Fruit fly (Drosophila melanogaster) whole organism, embryonic: ENCODE results near the gene dUTPase.

Experiments used
- Blimp-1 ChIP-seq: fragments of 200-800 bp; sonication (Bioruptor generic); optimal IDR thresholded peaks from 3 replicates; lab custom pipeline; 2018; ENCODE audit warnings: missing biosample characterization, missing genetic modification characterization, mild to moderate bottlenecking, moderate library complexity, missing genetic modification reagents
- CG10654 ChIP-seq: fragments of 200-800 bp; sonication (Bioruptor generic); optimal IDR thresholded peaks from 2 replicates; lab custom pipeline; 2016; ENCODE audit warnings: missing biosample characterization, missing genetic modification characterization
- CG11695 ChIP-seq: fragments of 200-800 bp; sonication (Bioruptor generic); IDR thresholded peaks from 3 replicates; pipeline ENCODE4 v1.3.6; 2022; ENCODE audit warnings: missing biosample characterization, missing genetic modification characterization
- CG11723 ChIP-seq: fragments of 200-800 bp; sonication (Bioruptor generic); optimal IDR thresholded peaks from 2 replicates; lab custom pipeline; 2017; ENCODE audit warnings: missing biosample characterization, mild to moderate bottlenecking, missing genetic modification characterization
- CG13424 ChIP-seq: fragments of 200-800 bp; sonication (Bioruptor generic); optimal IDR thresholded peaks from 2 replicates; lab custom pipeline; 2019; ENCODE audit warnings: missing biosample characterization, mild to moderate bottlenecking, missing genetic modification characterization, moderate library complexity
- CG15601 ChIP-seq: fragments of 200-800 bp; sonication (Bioruptor generic); optimal IDR thresholded peaks from 3 replicates; lab custom pipeline; 2019; ENCODE audit warnings: missing biosample characterization, mild to moderate bottlenecking, missing genetic modification characterization, moderate library complexity
- CG16813 ChIP-seq: fragments of 200-800 bp; sonication (Bioruptor generic); IDR thresholded peaks from 3 replicates; pipeline ENCODE4 v1.3.6; 2022; ENCODE audit warnings: missing biosample characterization, missing genetic modification characterization; ENCODE audit not compliant: partially characterized antibody
- CG2712 ChIP-seq: fragments of 200-800 bp; optimal IDR thresholded peaks from 3 replicates; lab custom pipeline; 2019; ENCODE audit warnings: missing biosample characterization, mild to moderate bottlenecking, missing genetic modification characterization, moderate library complexity
- CG31365 ChIP-seq: fragments of 200-800 bp; sonication (Bioruptor generic); optimal IDR thresholded peaks from 2 replicates; lab custom pipeline; 2018; ENCODE audit warnings: missing biosample characterization, mild to moderate bottlenecking, missing genetic modification characterization
- CG31388 ChIP-seq: fragments of 200-800 bp; sonication (Bioruptor generic); optimal IDR thresholded peaks from 2 replicates; lab custom pipeline; 2016; ENCODE audit warnings: missing biosample characterization, missing genetic modification characterization
- CG34224 ChIP-seq: fragments of 200-800 bp; sonication (Bioruptor generic); IDR thresholded peaks from 3 replicates; pipeline ENCODE4 v1.3.6; 2022; ENCODE audit warnings: missing biosample characterization, missing genetic modification characterization; ENCODE audit not compliant: partially characterized antibody
- CG3847 ChIP-seq: fragments of 200-800 bp; sonication (Bioruptor generic); IDR thresholded peaks from 2 replicates; pipeline ENCODE4 v1.3.6; 2022; ENCODE audit warnings: missing biosample characterization, missing genetic modification characterization
- CG4328 ChIP-seq: fragments of 200-800 bp; sonication (Bioruptor generic); optimal IDR thresholded peaks from 3 replicates; lab custom pipeline; 2017; ENCODE audit warnings: missing biosample characterization, missing genetic modification reagents, missing genetic modification characterization
- CG43689 ChIP-seq: fragments of 200-800 bp; sonication (Bioruptor generic); IDR thresholded peaks from 2 replicates; pipeline ENCODE4 v1.3.6; 2022; ENCODE audit warnings: missing biosample characterization, missing genetic modification characterization
- CG4404 ChIP-seq: fragments of 200-800 bp; sonication (Bioruptor generic); IDR thresholded peaks from 2 replicates; pipeline ENCODE4 v1.3.6; 2022; ENCODE audit warnings: missing biosample characterization, missing genetic modification characterization
- CG6254 ChIP-seq: fragments of 200-800 bp; sonication (Bioruptor generic); optimal IDR thresholded peaks from 3 replicates; lab custom pipeline; 2017; ENCODE audit warnings: mild to moderate bottlenecking, missing biosample characterization, missing genetic modification reagents, missing genetic modification characterization
- CG6689 ChIP-seq: fragments of 200-800 bp; sonication (Bioruptor generic); IDR thresholded peaks from 2 replicates; pipeline ENCODE4 v1.3.6; 2022; ENCODE audit warnings: missing biosample characterization, missing genetic modification characterization
- CG7271 ChIP-seq: fragments of 200-800 bp; sonication (Bioruptor generic); optimal IDR thresholded peaks from 2 replicates; lab custom pipeline; 2018; ENCODE audit warnings: missing biosample characterization, mild to moderate bottlenecking, missing genetic modification characterization, moderate library complexity
- CG7839 ChIP-seq: fragments of 200-800 bp; sonication (Bioruptor generic); optimal IDR thresholded peaks from 3 replicates; lab custom pipeline; 2018; ENCODE audit warnings: missing biosample characterization, mild to moderate bottlenecking, missing genetic modification characterization, moderate library complexity
- CG7963 ChIP-seq: fragments of 200-800 bp; sonication (Bioruptor generic); IDR thresholded peaks from 3 replicates; pipeline ENCODE4 v1.3.6; 2022; ENCODE audit warnings: missing biosample characterization, missing genetic modification characterization; ENCODE audit not compliant: partially characterized antibody
- CG8478 ChIP-seq: fragments of >200 bp; optimal IDR thresholded peaks from 2 replicates; lab custom pipeline; 2018
- Dek ChIP-seq: fragments of 200-800 bp; sonication (Bioruptor generic); optimal IDR thresholded peaks from 3 replicates; lab custom pipeline; 2019; ENCODE audit warnings: missing biosample characterization, mild to moderate bottlenecking, missing genetic modification characterization, moderate library complexity
- Doc3 ChIP-seq: fragments of 200-800 bp; sonication (Bioruptor generic); IDR thresholded peaks from 3 replicates; pipeline ENCODE4 v1.3.6; 2022; ENCODE audit warnings: missing biosample characterization, missing genetic modification characterization; ENCODE audit not compliant: partially characterized antibody
- H2.0 ChIP-seq: fragments of 200-800 bp; sonication (Bioruptor generic); IDR thresholded peaks from 2 replicates; pipeline ENCODE4 v1.3.6; 2022; ENCODE audit warnings: missing biosample characterization, missing genetic modification characterization
- Hr51 ChIP-seq, 2 experiments: fragments of 200-800 bp; sonication (Bioruptor generic); optimal IDR thresholded peaks; 2 replicates in 1 of 2; 3 replicates in 1 of 2; lab custom pipeline; 2016 to 2018; ENCODE audit warnings: missing biosample characterization in 2 of 2, missing genetic modification characterization in 2 of 2, mild to moderate bottlenecking in 1 of 2, moderate library complexity in 1 of 2
- Lpt ChIP-seq: fragments of >200 bp; optimal IDR thresholded peaks from 2 replicates; lab custom pipeline; 2018; ENCODE audit warnings: missing biosample characterization, missing genetic modification characterization
- Nf-YB ChIP-seq: fragments of 200-800 bp; sonication (Bioruptor generic); optimal IDR thresholded peaks from 3 replicates; lab custom pipeline; 2019; ENCODE audit warnings: missing biosample characterization, mild to moderate bottlenecking, missing genetic modification characterization, moderate library complexity
- Optix ChIP-seq: fragments of 200-800 bp; sonication (Bioruptor generic); IDR thresholded peaks from 3 replicates; pipeline ENCODE4 v1.3.6; 2022; ENCODE audit warnings: missing biosample characterization, missing genetic modification characterization
- Sox102F ChIP-seq: fragments of 200-800 bp; sonication (Bioruptor generic); optimal IDR thresholded peaks from 2 replicates; lab custom pipeline; 2018; ENCODE audit warnings: missing biosample characterization, mild to moderate bottlenecking, missing genetic modification characterization, moderate library complexity
- TFAM ChIP-seq: fragments of 200-800 bp; sonication (Bioruptor generic); optimal IDR thresholded peaks from 2 replicates; lab custom pipeline; 2017; ENCODE audit warnings: missing biosample characterization, missing genetic modification characterization, inconsistent platforms
- Tbp ChIP-seq: fragments of >200 bp; optimal IDR thresholded peaks from 2 replicates; lab custom pipeline; 2018; ENCODE audit warnings: missing biosample characterization, missing genetic modification characterization
- Vsx1 ChIP-seq: fragments of 200-800 bp; sonication (Bioruptor generic); optimal IDR thresholded peaks from 2 replicates; lab custom pipeline; 2017; ENCODE audit warnings: missing biosample characterization, mild to moderate bottlenecking, missing genetic modification characterization, missing genetic modification reagents
- abd-A ChIP-seq: fragments of 200-800 bp; sonication (Bioruptor generic); optimal IDR thresholded peaks from 3 replicates; lab custom pipeline; 2019; ENCODE audit warnings: missing biosample characterization, mild to moderate bottlenecking, missing genetic modification characterization, moderate library complexity
- bbx ChIP-seq: fragments of 200-800 bp; sonication (Bioruptor generic); IDR thresholded peaks from 2 replicates; pipeline ENCODE4 v1.3.6; 2022; ENCODE audit warnings: missing biosample characterization, missing genetic modification characterization; ENCODE audit not compliant: partially characterized antibody
- br ChIP-seq: fragments of >200 bp; optimal IDR thresholded peaks from 2 replicates; lab custom pipeline; 2017
- chif ChIP-seq, 2 experiments: fragments of 200-800 bp; sonication (Bioruptor generic); optimal IDR thresholded peaks; 3 replicates each; lab custom pipeline; 2016; ENCODE audit warnings: missing biosample characterization in 2 of 2, missing genetic modification characterization in 2 of 2
- dmrt99B ChIP-seq: fragments of 200-800 bp; sonication (Bioruptor generic); optimal IDR thresholded peaks from 2 replicates; lab custom pipeline; 2018; ENCODE audit warnings: missing biosample characterization, mild to moderate bottlenecking, missing genetic modification characterization, moderate library complexity
- dysf ChIP-seq: fragments of 200-800 bp; sonication (Bioruptor generic); IDR thresholded peaks from 3 replicates; pipeline ENCODE4 v1.3.6; 2022; ENCODE audit warnings: missing biosample characterization, missing genetic modification characterization
- gce ChIP-seq: fragments of 200-800 bp; sonication (Bioruptor generic); IDR thresholded peaks from 3 replicates; pipeline ENCODE4 v1.3.6; 2022; ENCODE audit warnings: missing biosample characterization, missing genetic modification characterization
- ind ChIP-seq: fragments of 200-800 bp; sonication (Bioruptor generic); optimal IDR thresholded peaks from 3 replicates; lab custom pipeline; 2016; ENCODE audit warnings: missing biosample characterization, missing genetic modification characterization
- nom ChIP-seq: fragments of 200-800 bp; sonication (Bioruptor generic); optimal IDR thresholded peaks from 2 replicates; lab custom pipeline; 2017; ENCODE audit warnings: missing biosample characterization, missing genetic modification characterization, mild to moderate bottlenecking, moderate library complexity, missing genetic modification reagents
- pb ChIP-seq: fragments of 200-800 bp; sonication (Bioruptor generic); optimal IDR thresholded peaks from 3 replicates; lab custom pipeline; 2016; ENCODE audit warnings: missing biosample characterization, missing genetic modification characterization
- row ChIP-seq: fragments of 200-800 bp; sonication (Bioruptor generic); IDR thresholded peaks from 3 replicates; pipeline ENCODE4 v1.3.6; 2022; ENCODE audit warnings: missing biosample characterization, missing genetic modification characterization
- so ChIP-seq: fragments of 200-800 bp; sonication (Bioruptor generic); IDR thresholded peaks from 3 replicates; pipeline ENCODE4 v1.3.6; 2022; ENCODE audit warnings: missing biosample characterization, missing genetic modification characterization
- tap ChIP-seq: fragments of 200-800 bp; optimal IDR thresholded peaks from 3 replicates; lab custom pipeline; 2019; ENCODE audit warnings: missing biosample characterization, mild to moderate bottlenecking, missing genetic modification characterization, moderate library complexity
- trh ChIP-seq: fragments of 200-800 bp; sonication (Bioruptor generic); optimal IDR thresholded peaks from 2 replicates; lab custom pipeline; 2016; ENCODE audit warnings: missing biosample characterization, missing genetic modification characterization
- vnd ChIP-seq: fragments of 200-800 bp; sonication (Bioruptor generic); IDR thresholded peaks from 3 replicates; pipeline ENCODE4 v1.3.6; 2022; ENCODE audit warnings: missing biosample characterization, missing genetic modification characterization; ENCODE audit not compliant: partially characterized antibody
- vvl ChIP-seq: fragments of 200-800 bp; sonication (Bioruptor generic); IDR thresholded peaks from 2 replicates; pipeline ENCODE4 v1.3.6; 2022; ENCODE audit warnings: missing biosample characterization, missing genetic modification characterization
- z ChIP-seq: fragments of 200-800 bp; sonication (Bioruptor generic); IDR thresholded peaks from 3 replicates; pipeline ENCODE4 v1.3.6; 2022; ENCODE audit warnings: missing biosample characterization, missing genetic modification characterization

dUTPase gene

dm6 chr2L:11053018-11053807 is 42.1 kb downstream of the dUTPase start (continued):
- TF ChIP-seq abd-A (tag; lab: Kevin White, UChicago) (no peak), CG7963 (GFP tag; lab: Robert Waterston, UW) (no peak), CG15601 (tag; lab: Kevin White, UChicago) (no peak), dmrt99B (tag; lab: Kevin White, UChicago) (peak; percentile 57), trh (GFP tag; lab: Kevin White, UChicago) (no peak), Optix (GFP tag; lab: Robert Waterston, UW) (peak; percentile 42; the same call in 1 of the 3 replicates), vnd (no peak), CG2712 (tag; lab: Kevin White, UChicago) (peak; percentile 2), Tbp (GFP tag; lab: Kevin White, UChicago) (no peak), tap (tag; lab: Kevin White, UChicago) (no peak), CG34224 (no peak), so (GFP tag; lab: Robert Waterston, UW) (0 out of 3 replicates have a peak, but pooled peaks have one; percentile 38), gce (GFP tag; lab: Robert Waterston, UW) (peak; percentile 13; the same call in 1 of the 3 replicates), CG43689 (GFP tag; lab: Robert Waterston, UW) (0 out of 2 replicates have a peak, but pooled peaks have one; percentile 22), CG8478 (no peak), Sox102F (GFP tag; lab: Kevin White, UChicago) (peak; percentile 44), bbx (GFP tag; lab: Robert Waterston, UW) (no peak), CG13424 (tag; lab: Kevin White, UChicago) (peak; percentile 1), Nf-YB (no peak), z (GFP tag; lab: Robert Waterston, UW) (no peak), chif (GFP tag; optimal IDR thresholded peaks at IDR 0.05; lab: Kevin White, UChicago) (no peak), Doc3 (GFP tag; lab: Robert Waterston, UW) (no peak), Dek (tag; lab: Kevin White, UChicago) (no peak), H2.0 (peak; percentile 58; the same call in 1 of the 2 replicates), Blimp-1 (GFP tag; lab: Kevin White, UChicago) (no peak), CG6689 (GFP tag; lab: Robert Waterston, UW) (no peak), Lpt (GFP tag; lab: Kevin White, UChicago) (no peak), CG7271 (tag; lab: Kevin White, UChicago) (no peak), vvl (GFP tag; lab: Robert Waterston, UW) (peak; percentile 27; the same call in 1 of the 2 replicates), dysf (peak; percentile 56; the same call in 2 of the 3 replicates), row (GFP tag; lab: Robert Waterston, UW) (peak; percentile 65), nom (peak; percentile 85), Hr51 (GFP tag; optimal IDR thresholded peaks at IDR 0.05; lab: Kevin White, UChicago) (peak in 1 of 2 experiments; percentile 50), TFAM (no peak), CG4404 (GFP tag; lab: Robert Waterston, UW) (no peak), CG4328 (GFP tag; lab: Kevin White, UChicago) (no peak), CG16813 (GFP tag; lab: Robert Waterston, UW) (no peak), CG3847 (GFP tag; lab: Robert Waterston, UW) (no peak), CG31365 (no peak), br (no peak), Vsx1 (GFP tag; lab: Kevin White, UChicago) (peak; percentile 15), CG10654 (GFP tag; lab: Kevin White, UChicago) (no peak), CG11723 (no peak), pb (GFP tag; lab: Kevin White, UChicago) (no peak), CG6254 (GFP tag; lab: Kevin White, UChicago) (no peak), CG7839 (peak; percentile 34), CG31388 (no peak), ind (GFP tag; lab: Kevin White, UChicago) (peak; percentile 24), CG11695 (peak; percentile 57; the same call in 1 of the 3 replicates)
